Worm (Caenorhabditis elegans) whole organism, late embryonic: ENCODE measurements around the gene ZK643.6.
"Not testable (repeated sequence)": the region's sequence is repeated elsewhere in the genome, so short reads cannot be mapped to it uniquely, and the experiment has no call there.

Experiments
- K02D7.2 ChIP-seq: sonication (generic microtip); optimal IDR thresholded peaks from 2 replicates; lab custom pipeline; 2017; ENCODE audit warnings: mild to moderate bottlenecking, missing genetic modification characterization, missing compliant biosample characterization
- T23F11.4 ChIP-seq: fragments of 200-800 bp; sonication (Bioruptor generic); optimal IDR thresholded peaks from 2 replicates; lab custom pipeline; 2018; ENCODE audit warnings: mild to moderate bottlenecking, missing genetic modification characterization, missing compliant biosample characterization
- ahr-1 ChIP-seq: sonication (generic microtip); optimal IDR thresholded peaks from 2 replicates; lab custom pipeline; 2016; ENCODE audit warnings: missing genetic modification characterization, missing compliant biosample characterization
- ama-1 ChIP-seq: fragments of 150-350 bp; optimal IDR thresholded peaks from 2 replicates; lab custom pipeline; 2014
- ceh-2 ChIP-seq: sonication (generic microtip); optimal IDR thresholded peaks from 2 replicates; lab custom pipeline; 2016; ENCODE audit warnings: missing genotype, missing genetic modification characterization, missing compliant biosample characterization
- ets-4 ChIP-seq: sonication (generic microtip); optimal IDR thresholded peaks from 2 replicates; lab custom pipeline; 2016; ENCODE audit warnings: missing genetic modification characterization, missing compliant biosample characterization
- mec-3 ChIP-seq: sonication (generic microtip); optimal IDR thresholded peaks from 2 replicates; lab custom pipeline; 2016; ENCODE audit warnings: borderline replicate concordance, missing genetic modification characterization, missing compliant biosample characterization
- nfya-1 ChIP-seq: sonication (generic microtip); optimal IDR thresholded peaks from 2 replicates; lab custom pipeline; 2017; ENCODE audit warnings: missing genetic modification characterization, mild to moderate bottlenecking, missing compliant biosample characterization, antibody characterized with exemption, moderate library complexity
- nhr-11 ChIP-seq: fragments of 150-350 bp; optimal IDR thresholded peaks from 2 replicates; lab custom pipeline; 2014; ENCODE audit warnings: missing biosample characterization, missing genetic modification characterization
- pqm-1 ChIP-seq: sonication (generic microtip); optimal IDR thresholded peaks from 2 replicates; lab custom pipeline; 2016; ENCODE audit warnings: missing genetic modification characterization, missing compliant biosample characterization
- ztf-16 ChIP-seq: sonication (generic microtip); optimal IDR thresholded peaks from 2 replicates; lab custom pipeline; 2017; ENCODE audit warnings: missing genetic modification characterization, missing compliant biosample characterization

ce11 chrIII:8989752-8990151, 29.2 kb upstream of the ZK643.6 start, which contains the start of gene R08D7.7:
- not testable (repeated sequence) for TF ChIP-seq nfya-1 (tag; lab: Kevin White, UChicago); T23F11.4 (GFP tag; lab: Kevin White, UChicago); ama-1 (lab: Kevin White, UChicago); nhr-11 (tag; lab: Kevin White, UChicago); K02D7.2 (tag; lab: Kevin White, UChicago); mec-3; ceh-2 (tag; lab: Kevin White, UChicago); ets-4 (tag; lab: Kevin White, UChicago); ahr-1 (tag; lab: Kevin White, UChicago); ztf-16 (tag; lab: Kevin White, UChicago); pqm-1 (tag; lab: Kevin White, UChicago)
